Worm (Caenorhabditis elegans) whole organism, L3 larva: ENCODE results near the gene Y41C4A.6.

Experiments used
- lin-39 ChIP-seq: fragments of 150-350 bp; optimal IDR thresholded peaks from 2 replicates; lab custom pipeline; 2018; ENCODE audit warnings: missing biosample characterization, missing genetic modification reagents, missing genetic modification characterization
- mdl-1 ChIP-seq: fragments of 150-350 bp; optimal IDR thresholded peaks from 2 replicates; lab custom pipeline; 2014; ENCODE audit warnings: missing biosample characterization, missing genetic modification characterization
- nfya-1 ChIP-seq: sonication (generic microtip); optimal IDR thresholded peaks from 2 replicates; lab custom pipeline; 2017; ENCODE audit warnings: missing genetic modification characterization, mild to moderate bottlenecking, missing compliant biosample characterization, antibody characterized with exemption, moderate library complexity; ENCODE audit not compliant: insufficient read depth
- nhr-11 ChIP-seq: fragments of 150-350 bp; optimal IDR thresholded peaks from 2 replicates; lab custom pipeline; 2014; ENCODE audit warnings: missing biosample characterization, missing genetic modification characterization
- nhr-77 ChIP-seq: fragments of 150-350 bp; optimal IDR thresholded peaks from 2 replicates; lab custom pipeline; 2014; ENCODE audit warnings: missing biosample characterization, missing genetic modification characterization
- pha-4 ChIP-seq: fragments of 150-350 bp; optimal IDR thresholded peaks from 2 replicates; lab custom pipeline; 2014; ENCODE audit warnings: missing biosample characterization, missing genetic modification reagents, missing genetic modification characterization
- snpc-4 ChIP-seq: fragments of 150-350 bp; optimal IDR thresholded peaks from 2 replicates; lab custom pipeline; 2014; ENCODE audit warnings: missing biosample characterization, missing genetic modification characterization
- unc-62 ChIP-seq: fragments of 150-350 bp; sonication (generic microtip); optimal IDR thresholded peaks from 4 replicates; lab custom pipeline; 2014; ENCODE audit warnings: missing biosample characterization, missing genetic modification reagents, missing genetic modification characterization

DNA sequence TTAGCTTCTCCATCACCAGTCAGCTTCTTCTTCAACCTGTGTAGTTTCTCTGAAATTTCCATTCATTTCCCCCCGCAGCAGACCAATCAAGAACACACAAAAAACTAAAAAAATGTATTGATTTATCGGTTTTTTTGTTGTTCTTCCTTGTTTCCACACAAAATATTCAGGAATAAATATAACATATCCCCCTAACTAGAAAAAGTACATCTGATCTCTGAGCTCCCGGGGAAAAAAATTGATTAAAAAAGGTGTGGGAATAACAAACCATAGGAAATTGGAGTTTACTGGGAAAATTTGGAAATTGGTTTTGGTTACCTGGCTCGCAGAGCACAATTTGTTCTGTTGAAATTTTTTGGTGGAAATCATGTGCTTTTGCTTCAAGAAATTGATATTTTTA, 1.4 kb upstream of the Y41C4A.6 start, which contains the start of gene Y41C4A.22:
- TF ChIP-seq mdl-1: no peak
- TF ChIP-seq pha-4 (tag; lab: Kevin White, UChicago): no peak
- TF ChIP-seq lin-39: no peak
- no peak for TF ChIP-seq nfya-1 (tag; lab: Kevin White, UChicago)
- no peak for TF ChIP-seq unc-62 (GFP tag; lab: Kevin White, UChicago)
- no peak for TF ChIP-seq nhr-77 (tag; lab: Kevin White, UChicago)
- no peak for TF ChIP-seq snpc-4 (tag; lab: Kevin White, UChicago)
- TF ChIP-seq nhr-11 (tag; lab: Kevin White, UChicago): no peak
